Fruit fly (Drosophila melanogaster): ENCODE results near the gene CG31528.
A peak's percentile ranks its signal among the peaks of the same experiment; 100 is the strongest.

The CG31528 gene

DNA sequence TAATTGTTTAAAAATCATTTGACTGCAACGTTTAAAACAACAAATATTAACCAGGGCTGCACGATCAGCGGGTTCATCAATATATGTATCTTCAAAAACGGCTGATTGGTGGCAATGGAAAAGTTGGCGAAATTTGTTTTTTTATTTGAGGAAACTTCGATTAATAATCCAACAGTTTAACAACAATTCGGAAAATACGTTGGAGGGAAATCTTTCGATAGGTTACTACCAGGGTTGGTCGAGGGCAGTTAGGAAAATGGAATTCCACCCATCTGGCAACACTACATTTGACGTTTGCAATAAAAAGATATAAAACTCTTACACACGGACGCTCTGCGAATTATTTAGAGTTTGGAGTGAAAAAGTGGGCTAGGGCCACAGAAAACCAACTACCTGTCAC, 20.9 kb downstream of the CG31528 start, which contains the start of the genes Lipt2 and CG14650 (continued):
- TF ChIP-seq CG8765 (GFP tag; IDR thresholded peaks at IDR 0.05) (no peak), Abd-B (GFP tag; optimal IDR thresholded peaks at IDR 0.05) (no peak), CG11695 (GFP tag; IDR thresholded peaks at IDR 0.05) (no peak), Dbx (GFP tag; IDR thresholded peaks at IDR 0.05) (0 out of 3 replicates have a peak, but pooled peaks have one; percentile 19), luna (GFP tag; optimal IDR thresholded peaks at IDR 0.05) (no peak), CG7839 (tag; optimal IDR thresholded peaks at IDR 0.05) (peak; percentile 47), CG13123 (GFP tag; optimal IDR thresholded peaks at IDR 0.05) (peak; percentile 46), CG17912 (GFP tag; optimal IDR thresholded peaks at IDR 0.05) (peak; percentile 1), Mes4 (GFP tag; optimal IDR thresholded peaks at IDR 0.05) (peak; percentile 47), Camta (GFP tag; optimal IDR thresholded peaks at IDR 0.05) (peak; percentile 40), chif (GFP tag; optimal IDR thresholded peaks at IDR 0.05) (peak; percentile 36 to 55), Trl (optimal IDR thresholded peaks at IDR 0.05) (no peak), Trl (GFP tag; optimal IDR thresholded peaks at IDR 0.05) (peak; percentile 81), NC2α (GFP tag; optimal IDR thresholded peaks at IDR 0.05) (peak; percentile 8), z (GFP tag; IDR thresholded peaks at IDR 0.05) (no peak), CG32767 (GFP tag; IDR thresholded peaks at IDR 0.05) (no peak), salm (tag; optimal IDR thresholded peaks at IDR 0.05) (no peak), CG17328 (GFP tag; IDR thresholded peaks at IDR 0.05) (0 out of 2 replicates have a peak, but pooled peaks have one; percentile 25), dm (GFP tag; optimal IDR thresholded peaks at IDR 0.05) (peak; percentile 68), CG15696 (tag; optimal IDR thresholded peaks at IDR 0.05) (peak; percentile 52), Sry-δ (GFP tag; optimal IDR thresholded peaks at IDR 0.05) (peak; percentile 80), usp (GFP tag; optimal IDR thresholded peaks at IDR 0.05) (no peak), jing (GFP tag; optimal IDR thresholded peaks at IDR 0.05) (no peak), CG8388 (GFP tag; optimal IDR thresholded peaks at IDR 0.05) (peak; percentile 38), Ets97D (GFP tag; optimal IDR thresholded peaks at IDR 0.05) (peak; percentile 78), CG17359 (tag; optimal IDR thresholded peaks at IDR 0.05) (peak; percentile 47), prd (optimal IDR thresholded peaks at IDR 0.05) (no peak), prd (GFP tag; IDR thresholded peaks at IDR 0.05) (peak; percentile 38; the same call in 2 of the 3 replicates), Ravus (GFP tag; IDR thresholded peaks at IDR 0.05) (no peak), Dip3 (GFP tag; optimal IDR thresholded peaks at IDR 0.05) (peak; percentile 46), CG4617 (GFP tag; optimal IDR thresholded peaks at IDR 0.05; ENCODE audit: borderline replicate concordance) (peak; percentile 98), Six4 (GFP tag; optimal IDR thresholded peaks at IDR 0.05) (peak; percentile 35), CG13287 (GFP tag; IDR thresholded peaks at IDR 0.05; ENCODE audit: partially characterized antibody) (peak; percentile 74), her (GFP tag; optimal IDR thresholded peaks at IDR 0.05) (peak; percentile 53), Side (GFP tag; optimal IDR thresholded peaks at IDR 0.05) (peak; percentile 59), B-H2 (GFP tag; optimal IDR thresholded peaks at IDR 0.05) (peak; percentile 68), CG11247 (GFP tag; IDR thresholded peaks at IDR 0.05) (0 out of 2 replicates have a peak, but pooled peaks have one; percentile 26), CG14965 (GFP tag; optimal IDR thresholded peaks at IDR 0.05; ENCODE audit: borderline replicate concordance) (no peak), CG31365 (tag; optimal IDR thresholded peaks at IDR 0.05) (no peak), CG31224 (GFP tag; IDR thresholded peaks at IDR 0.05) (no peak), CG9215 (GFP tag; IDR thresholded peaks at IDR 0.05) (peak; percentile 30; the same call in 1 of the 2 replicates), CG17612 (GFP tag; IDR thresholded peaks at IDR 0.05) (no peak), al (GFP tag; IDR thresholded peaks at IDR 0.05) (no peak), CG17802 (tag; optimal IDR thresholded peaks at IDR 0.05) (no peak), CG34376 (GFP tag; optimal IDR thresholded peaks at IDR 0.05) (peak; percentile 46), Fer3 (tag; optimal IDR thresholded peaks at IDR 0.05) (peak; percentile 15), so (GFP tag; IDR thresholded peaks at IDR 0.05) (no peak), Dad (GFP tag; optimal IDR thresholded peaks at IDR 0.05) (peak; percentile 48), CG4328 (GFP tag; optimal IDR thresholded peaks at IDR 0.05) (no peak), unc-4 (GFP tag; IDR thresholded peaks at IDR 0.05; ENCODE audit: partially characterized antibody) (peak; percentile 62), CG12942 (GFP tag; optimal IDR thresholded peaks at IDR 0.05) (peak; percentile 55), gcm (GFP tag; optimal IDR thresholded peaks at IDR 0.05) (peak; percentile 36), CTCF (GFP tag; optimal IDR thresholded peaks at IDR 0.05) (peak; percentile 23)
